Worm (Caenorhabditis elegans) whole organism, early embryonic: ENCODE data around the gene fbxa-9.

Source experiments
- B0310.2 ChIP-seq: sonication (generic microtip); optimal IDR thresholded peaks from 2 replicates; lab custom pipeline; 2016; ENCODE audit warnings: mild to moderate bottlenecking, missing genetic modification characterization, missing compliant biosample characterization
- F13C5.2 ChIP-seq: sonication (generic microtip); optimal IDR thresholded peaks from 2 replicates; lab custom pipeline; 2017; ENCODE audit warnings: mild to moderate bottlenecking, missing genetic modification characterization, inconsistent platforms, missing compliant biosample characterization
- aly-1 ChIP-seq: sonication (generic microtip); optimal IDR thresholded peaks from 2 replicates; lab custom pipeline; 2016; ENCODE audit warnings: missing genetic modification characterization, missing compliant biosample characterization
- ama-1 ChIP-seq: fragments of 150-350 bp; optimal IDR thresholded peaks from 2 replicates; lab custom pipeline; 2014
- ceh-13 ChIP-seq: fragments of 200-800 bp; sonication (Bioruptor generic); optimal IDR thresholded peaks from 2 replicates; lab custom pipeline; 2018; ENCODE audit warnings: mild to moderate bottlenecking, missing genetic modification characterization, missing compliant biosample characterization
- ceh-36 ChIP-seq: sonication (generic microtip); optimal IDR thresholded peaks from 2 replicates; lab custom pipeline; 2016; ENCODE audit warnings: missing genetic modification characterization, inconsistent platforms, missing compliant biosample characterization
- ets-7 ChIP-seq: sonication (generic microtip); optimal IDR thresholded peaks from 2 replicates; lab custom pipeline; 2016; ENCODE audit warnings: missing genotype, missing genetic modification characterization, missing compliant biosample characterization
- flt-1 ChIP-seq: fragments of 200-800 bp; sonication (Bioruptor generic); IDR thresholded peaks from 2 replicates; pipeline ENCODE4 v1.3.6; 2022; ENCODE audit warnings: missing genetic modification characterization, missing compliant biosample characterization
- hmbx-1 ChIP-seq: sonication (generic microtip); optimal IDR thresholded peaks from 2 replicates; lab custom pipeline; 2016; ENCODE audit warnings: mild to moderate bottlenecking, missing genetic modification characterization, missing compliant biosample characterization
- hmg-4 ChIP-seq: fragments of 200-800 bp; sonication (Bioruptor generic); optimal IDR thresholded peaks from 2 replicates; lab custom pipeline; 2018; ENCODE audit warnings: mild to moderate bottlenecking, missing genetic modification characterization, missing compliant biosample characterization
- hnd-1 ChIP-seq: sonication (generic microtip); optimal IDR thresholded peaks from 2 replicates; lab custom pipeline; 2016; ENCODE audit warnings: missing genetic modification characterization, missing compliant biosample characterization
- pes-1 ChIP-seq: fragments of 200-800 bp; sonication (Bioruptor generic); IDR thresholded peaks from 2 replicates; pipeline ENCODE4 v1.3.6; 2022; ENCODE audit warnings: missing genetic modification reagents, missing genetic modification characterization, missing compliant biosample characterization
- scrt-1 ChIP-seq: fragments of 200-800 bp; sonication (Bioruptor generic); IDR thresholded peaks from 2 replicates; pipeline ENCODE4 v1.3.6; 2022; ENCODE audit warnings: missing genetic modification characterization, missing compliant biosample characterization
- sea-1 ChIP-seq: fragments of 200-800 bp; sonication (Bioruptor generic); conservative IDR thresholded peaks from 2 replicates; pipeline ENCODE4 v1.3.6; 2022; ENCODE audit warnings: missing genetic modification characterization, missing compliant biosample characterization
- tbx-11 ChIP-seq: fragments of 200-800 bp; sonication (Bioruptor generic); IDR thresholded peaks from 2 replicates; pipeline ENCODE4 v1.3.6; 2022; ENCODE audit warnings: missing genetic modification characterization, missing compliant biosample characterization
- tbx-37 ChIP-seq: fragments of 200-800 bp; sonication (Bioruptor generic); conservative IDR thresholded peaks from 2 replicates; pipeline ENCODE4 v1.3.6; 2022; ENCODE audit warnings: missing genetic modification reagents, missing genetic modification characterization, missing compliant biosample characterization
- tra-4 ChIP-seq: sonication (generic microtip); optimal IDR thresholded peaks from 2 replicates; lab custom pipeline; 2017; ENCODE audit warnings: missing genetic modification characterization, missing compliant biosample characterization

The fbxa-9 gene

ce11 chrIII:2234192-2234934, 32.1 kb upstream of the fbxa-9 start, which contains the start of gene C39B5.2:
Gene C39B5.2 (plus strand): TSS chrIII:2234884.
- peak; percentile 14 for TF ChIP-seq ceh-36
- TF ChIP-seq sea-1 (GFP tag; lab: Robert Waterston, UW): 0 out of 2 replicates have a peak, but pooled peaks have one; percentile 56
- TF ChIP-seq hmg-4 (GFP tag; lab: Kevin White, UChicago): no peak

- TF ChIP-seq ets-7 (tag; lab: Kevin White, UChicago) (no peak), F13C5.2 (no peak), tra-4 (tag; lab: Kevin White, UChicago) (no peak), hnd-1 (tag; lab: Kevin White, UChicago) (no peak), B0310.2 (tag; lab: Kevin White, UChicago) (no peak), pes-1 (GFP tag; lab: Robert Waterston, UW) (no peak), ceh-13 (GFP tag; lab: Kevin White, UChicago) (no peak), aly-1 (no peak), hmbx-1 (tag; lab: Kevin White, UChicago) (no peak), scrt-1 (GFP tag; lab: Robert Waterston, UW) (no peak), hmg-4 (GFP tag; lab: Kevin White, UChicago) (no peak), tbx-37 (GFP tag; lab: Robert Waterston, UW) (no peak), ama-1 (no peak), ceh-36 (no peak), flt-1 (GFP tag; lab: Robert Waterston, UW) (no peak), tbx-11 (GFP tag; lab: Robert Waterston, UW) (no peak)
These were observed 26.8 kb upstream of the fbxa-9 start, which contains the start of gene C39B5.10 for ce11 chrIII:2239587-2240144. Gene C39B5.10 (minus strand): TSS chrIII:2239637.

ce11 chrIII:2240471-2240870, 26.0 kb upstream of the fbxa-9 start, which contains the start of gene srz-56:
Gene srz-56 (plus strand): TSS chrIII:2240771.
- TF ChIP-seq B0310.2 (tag; lab: Kevin White, UChicago): no peak
- no peak for TF ChIP-seq ama-1
- TF ChIP-seq tbx-37 (GFP tag; lab: Robert Waterston, UW): no peak
- no peak for TF ChIP-seq tra-4 (tag; lab: Kevin White, UChicago)
- TF ChIP-seq scrt-1 (GFP tag; lab: Robert Waterston, UW): no peak
- no peak for TF ChIP-seq tbx-11 (GFP tag; lab: Robert Waterston, UW)
- TF ChIP-seq hnd-1 (tag; lab: Kevin White, UChicago): no peak
- no peak for TF ChIP-seq hmg-4 (GFP tag; lab: Kevin White, UChicago)
- TF ChIP-seq sea-1 (GFP tag; lab: Robert Waterston, UW): no peak
- TF ChIP-seq hmbx-1 (tag; lab: Kevin White, UChicago): no peak
- no peak for TF ChIP-seq flt-1 (GFP tag; lab: Robert Waterston, UW)
- TF ChIP-seq ets-7 (tag; lab: Kevin White, UChicago): no peak
- TF ChIP-seq ceh-36: no peak

ce11 chrIII:2243617-2244016, 22.8 kb upstream of the fbxa-9 start:
- no peak for TF ChIP-seq hmg-4 (GFP tag; lab: Kevin White, UChicago)
- no peak for TF ChIP-seq aly-1
- TF ChIP-seq F13C5.2: no peak
- TF ChIP-seq tbx-11 (GFP tag; lab: Robert Waterston, UW): no peak
- TF ChIP-seq scrt-1 (GFP tag; lab: Robert Waterston, UW): no peak
- TF ChIP-seq ama-1: no peak
- TF ChIP-seq hnd-1 (tag; lab: Kevin White, UChicago): no peak
- no peak for TF ChIP-seq ceh-36
- no peak for TF ChIP-seq tbx-37 (GFP tag; lab: Robert Waterston, UW)
- no peak for TF ChIP-seq ceh-13 (GFP tag; lab: Kevin White, UChicago)
- no peak for TF ChIP-seq pes-1 (GFP tag; lab: Robert Waterston, UW)
- TF ChIP-seq B0310.2 (tag; lab: Kevin White, UChicago): no peak
- TF ChIP-seq ets-7 (tag; lab: Kevin White, UChicago): no peak
- no peak for TF ChIP-seq sea-1 (GFP tag; lab: Robert Waterston, UW)
- TF ChIP-seq tra-4 (tag; lab: Kevin White, UChicago): no peak
- no peak for TF ChIP-seq hmbx-1 (tag; lab: Kevin White, UChicago)
- TF ChIP-seq flt-1 (GFP tag; lab: Robert Waterston, UW): no peak

ce11 chrIII:2245727-2246126, 20.7 kb upstream of the fbxa-9 start, which contains the start of gene srd-67:
Gene srd-67 (minus strand): TSS chrIII:2245827.
- TF ChIP-seq tbx-11 (GFP tag; lab: Robert Waterston, UW): no peak
- no peak for TF ChIP-seq hnd-1 (tag; lab: Kevin White, UChicago)
- no peak for TF ChIP-seq pes-1 (GFP tag; lab: Robert Waterston, UW)
- TF ChIP-seq ama-1: no peak
- TF ChIP-seq ets-7 (tag; lab: Kevin White, UChicago): no peak
- no peak for TF ChIP-seq tra-4 (tag; lab: Kevin White, UChicago)
- TF ChIP-seq scrt-1 (GFP tag; lab: Robert Waterston, UW): no peak

- TF ChIP-seq hmg-4 (GFP tag; lab: Kevin White, UChicago): no peak
- TF ChIP-seq scrt-1 (GFP tag; lab: Robert Waterston, UW): no peak
- TF ChIP-seq tbx-37 (GFP tag; lab: Robert Waterston, UW): no peak
- TF ChIP-seq ceh-13 (GFP tag; lab: Kevin White, UChicago): no peak
- no peak for TF ChIP-seq tra-4 (tag; lab: Kevin White, UChicago)
These were observed 15.1 kb upstream of the fbxa-9 start, which contains the start of gene fbxa-7 for ce11 chrIII:2251348-2251747. Gene fbxa-7 (minus strand): TSS chrIII:2251448.

- TF ChIP-seq hmbx-1 (tag; lab: Kevin White, UChicago): no peak
- no peak for TF ChIP-seq ama-1
- TF ChIP-seq scrt-1 (GFP tag; lab: Robert Waterston, UW): no peak
- TF ChIP-seq F13C5.2: no peak
- TF ChIP-seq B0310.2 (tag; lab: Kevin White, UChicago): no peak
- TF ChIP-seq pes-1 (GFP tag; lab: Robert Waterston, UW): no peak
- TF ChIP-seq flt-1 (GFP tag; lab: Robert Waterston, UW): no peak
- no peak for TF ChIP-seq ets-7 (tag; lab: Kevin White, UChicago)
These were observed 13.4 kb upstream of the fbxa-9 start, which contains the start of gene fbxa-73 for ce11 chrIII:2253027-2253499. Gene fbxa-73 (plus strand): TSS chrIII:2253449.
